Fruit fly (Drosophila melanogaster): Measurements from ENCODE around the gene vari.

vari gene

dm6 chr2L:20760956-20761355, 35.9 kb downstream of the vari start:
- TF ChIP-seq CG32121 (GFP tag; IDR thresholded peaks at IDR 0.05) (no peak), CG15710 (tag; optimal IDR thresholded peaks at IDR 0.05) (no peak), gl (tag; optimal IDR thresholded peaks at IDR 0.05) (no peak), CG9948 (tag; optimal IDR thresholded peaks at IDR 0.05) (no peak), CG10348 (GFP tag; IDR thresholded peaks at IDR 0.05) (no peak), rn (GFP tag; IDR thresholded peaks at IDR 0.05) (no peak), Snoo (tag; optimal IDR thresholded peaks at IDR 0.05) (no peak), Pif1B (GFP tag; optimal IDR thresholded peaks at IDR 0.05) (no peak), D1 (tag; optimal IDR thresholded peaks at IDR 0.05) (no peak), fd96Ca (GFP tag; IDR thresholded peaks at IDR 0.05) (no peak), CG13204 (GFP tag; optimal IDR thresholded peaks at IDR 0.05) (no peak)

dm6 chr2L:20759809-20760485, 36.9 kb downstream of the vari start:
- TF ChIP-seq gl (tag; optimal IDR thresholded peaks at IDR 0.05) (no peak), CG14655 (GFP tag; optimal IDR thresholded peaks at IDR 0.05) (peak; percentile 8), CG17806 (tag; optimal IDR thresholded peaks at IDR 0.05) (peak; percentile 3), CG8159 (tag; optimal IDR thresholded peaks at IDR 0.05) (peak; percentile 16), CG32121 (GFP tag; IDR thresholded peaks at IDR 0.05) (no peak), CG15710 (tag; optimal IDR thresholded peaks at IDR 0.05) (peak; percentile 7), CG8301 (tag; optimal IDR thresholded peaks at IDR 0.05) (peak; percentile 33), Snoo (tag; optimal IDR thresholded peaks at IDR 0.05) (peak; percentile 60)

DNA sequence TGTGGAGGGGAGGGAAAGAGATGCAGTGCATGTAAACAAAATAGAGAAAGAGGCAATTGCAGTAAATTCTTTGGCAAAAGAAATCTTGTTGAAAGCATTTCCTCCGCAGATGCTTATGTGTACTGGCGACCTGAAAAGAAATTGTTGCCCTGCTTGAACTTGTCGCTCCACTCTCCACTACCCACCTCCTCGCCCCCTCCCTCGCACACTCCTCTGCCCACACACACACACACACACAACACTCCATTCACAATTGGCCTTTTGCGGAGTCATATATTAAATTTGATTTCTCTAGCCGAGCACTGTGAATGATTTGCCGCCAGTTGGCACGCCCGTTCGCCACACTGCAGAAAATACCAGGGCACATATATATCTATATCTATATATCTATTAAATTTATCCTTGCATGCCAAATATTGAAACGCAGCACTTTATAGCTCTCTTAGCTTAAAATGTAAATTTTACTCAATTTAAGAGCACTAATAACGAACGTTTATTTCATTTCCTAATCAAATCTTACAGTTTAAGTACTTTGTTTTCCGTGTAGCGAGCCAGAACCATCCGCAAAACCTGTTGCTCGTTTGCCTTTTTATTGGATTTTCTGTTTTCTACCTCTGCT, 37.9 kb downstream of the vari start:
- TF ChIP-seq CG10348 (GFP tag; IDR thresholded peaks at IDR 0.05) (peak; percentile 12; the same call in 1 of the 2 replicates), CG32121 (GFP tag; IDR thresholded peaks at IDR 0.05) (peak; percentile 77), Ets98B (GFP tag; IDR thresholded peaks at IDR 0.05) (peak; percentile 77), D1 (tag; optimal IDR thresholded peaks at IDR 0.05) (peak; percentile 60), CG13204 (GFP tag; optimal IDR thresholded peaks at IDR 0.05) (no peak), CG4496 (GFP tag; IDR thresholded peaks at IDR 0.05) (peak; percentile 90), Pif1A (GFP tag; optimal IDR thresholded peaks at IDR 0.05) (peak; percentile 75), CG9948 (tag; optimal IDR thresholded peaks at IDR 0.05) (peak; percentile 76), CG8159 (tag; optimal IDR thresholded peaks at IDR 0.05) (peak; percentile 74), Snoo (tag; optimal IDR thresholded peaks at IDR 0.05) (peak; percentile 32), CG17806 (tag; optimal IDR thresholded peaks at IDR 0.05) (peak; percentile 77), CG15710 (tag; optimal IDR thresholded peaks at IDR 0.05) (peak; percentile 46), Pif1B (GFP tag; optimal IDR thresholded peaks at IDR 0.05) (peak; percentile 32), EcR (GFP tag; optimal IDR thresholded peaks at IDR 0.05) (no peak), gl (tag; optimal IDR thresholded peaks at IDR 0.05) (no peak), rn (GFP tag; IDR thresholded peaks at IDR 0.05) (peak; percentile 46; the same call in 1 of the 2 replicates), CG14655 (GFP tag; optimal IDR thresholded peaks at IDR 0.05) (peak; percentile 94), CG12605 (GFP tag; IDR thresholded peaks at IDR 0.05) (peak; percentile 75; the same call in 1 of the 2 replicates), CG34367 (tag; optimal IDR thresholded peaks at IDR 0.05) (no peak), fd96Ca (GFP tag; IDR thresholded peaks at IDR 0.05) (peak; percentile 77), CG8301 (tag; optimal IDR thresholded peaks at IDR 0.05) (peak; percentile 93)

DNA sequence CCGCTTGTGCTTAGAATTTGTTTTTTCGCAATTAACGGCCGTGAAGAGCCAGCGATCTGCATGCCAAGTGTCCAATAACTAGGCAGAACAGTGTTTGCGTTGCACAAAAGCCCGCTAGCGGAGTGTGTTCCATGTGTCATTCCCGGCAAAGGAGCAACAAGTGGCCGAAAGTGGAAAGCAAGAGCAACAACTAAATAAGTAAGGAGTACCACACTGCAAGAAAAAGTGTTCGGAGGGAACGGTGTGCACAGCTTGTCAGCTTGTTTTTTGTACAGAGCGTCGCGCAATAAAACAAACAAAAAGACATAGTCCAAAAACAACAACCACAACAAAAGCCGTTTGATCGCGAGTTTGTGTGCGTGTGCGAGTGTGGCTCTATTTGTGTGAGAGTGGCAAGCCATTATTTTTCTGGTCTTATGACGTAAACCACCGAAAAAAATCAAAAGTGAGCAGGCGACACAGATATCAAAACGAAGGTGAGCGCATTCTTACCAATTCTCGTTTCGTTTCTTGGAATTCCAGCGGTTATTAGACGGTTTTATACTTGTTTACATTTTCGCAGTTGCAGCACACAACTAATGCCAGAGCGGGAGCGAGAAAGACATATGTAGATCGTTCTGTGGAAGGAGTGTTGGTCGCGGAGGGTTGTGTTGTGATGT, 38.5 kb downstream of the vari start:
- TF ChIP-seq fd96Ca (GFP tag; IDR thresholded peaks at IDR 0.05) (peak; percentile 74), CG8301 (tag; optimal IDR thresholded peaks at IDR 0.05) (peak; percentile 44), CG4496 (GFP tag; IDR thresholded peaks at IDR 0.05) (peak; percentile 72; the same call in 2 of the 3 replicates), Ets98B (GFP tag; IDR thresholded peaks at IDR 0.05) (peak; percentile 77), CG12605 (GFP tag; IDR thresholded peaks at IDR 0.05) (peak; percentile 67), CG34367 (tag; optimal IDR thresholded peaks at IDR 0.05) (no peak)

DNA sequence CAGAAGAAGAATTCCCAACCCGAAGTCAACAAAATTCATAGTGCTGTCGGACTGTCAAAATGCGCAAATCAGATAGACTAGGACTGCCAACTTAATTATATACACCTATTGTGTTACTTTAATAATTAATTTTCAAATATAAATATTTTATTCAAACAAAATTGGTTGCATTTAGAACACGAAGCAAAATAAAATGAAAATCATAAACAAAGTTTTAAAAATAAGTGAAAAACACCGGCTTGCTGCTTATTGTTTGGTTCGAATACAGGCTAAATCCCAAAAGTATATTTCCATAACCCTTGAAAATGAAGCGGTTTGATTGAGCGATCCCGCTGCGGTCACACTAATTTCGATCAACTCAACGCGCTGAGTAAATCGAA, 39.0 kb downstream of the vari start, which contains the start of the genes Rhau and dia:
Gene Rhau (minus strand): TSS at position 178 of the 380 bp plus-strand sequence.
Gene dia (plus strand): TSS at position 337 of the 380 bp plus-strand sequence.
- no peak for TF ChIP-seq Pif1A (GFP tag; optimal IDR thresholded peaks at IDR 0.05)
- TF ChIP-seq CG14655 (GFP tag; optimal IDR thresholded peaks at IDR 0.05) = no peak
- TF ChIP-seq CG13204 (GFP tag; optimal IDR thresholded peaks at IDR 0.05) = no peak
- TF ChIP-seq Snoo (tag; optimal IDR thresholded peaks at IDR 0.05) = peak; percentile 7

DNA sequence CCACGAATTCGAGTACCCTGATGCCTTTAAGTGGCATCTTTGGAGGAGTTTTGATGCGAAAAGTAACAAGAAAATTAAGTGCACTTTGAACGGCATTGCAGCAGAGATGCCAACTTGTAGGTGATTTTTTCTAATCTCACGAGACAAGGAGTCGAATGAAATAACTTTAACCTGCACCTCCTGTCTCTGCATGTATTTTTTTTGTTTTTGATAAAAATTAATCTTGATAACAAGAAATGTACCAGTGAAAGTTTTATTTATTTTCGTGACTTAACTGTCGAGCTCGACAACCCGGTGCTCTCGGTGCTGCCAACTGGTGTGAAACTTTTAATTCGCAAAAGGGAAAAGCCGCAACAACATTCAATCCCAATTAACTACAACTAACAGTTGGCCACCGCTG, 44.7 kb downstream of the vari start, which contains the start of the genes Amacr and Ns4:
Gene Amacr (minus strand): TSS at position 182 of the 400 bp plus-strand sequence.
Gene Ns4 (plus strand): TSS at position 317 of the 400 bp plus-strand sequence.
- TF ChIP-seq CG4496 (GFP tag; IDR thresholded peaks at IDR 0.05) = peak; percentile 76
- peak; percentile 55 for TF ChIP-seq CG8159 (tag; optimal IDR thresholded peaks at IDR 0.05)
- no peak for TF ChIP-seq EcR (GFP tag; optimal IDR thresholded peaks at IDR 0.05)
- no peak for TF ChIP-seq Pif1B (GFP tag; optimal IDR thresholded peaks at IDR 0.05)
- peak; percentile 44 for TF ChIP-seq CG9948 (tag; optimal IDR thresholded peaks at IDR 0.05)
- TF ChIP-seq CG12605 (GFP tag; IDR thresholded peaks at IDR 0.05) = peak; percentile 52; the same call in 1 of the 2 replicates
- no peak; the same call in 1 of the 2 replicates for TF ChIP-seq rn (GFP tag; IDR thresholded peaks at IDR 0.05)
- TF ChIP-seq CG34367 (tag; optimal IDR thresholded peaks at IDR 0.05) = peak; percentile 37
- TF ChIP-seq D1 (tag; optimal IDR thresholded peaks at IDR 0.05) = no peak
- no peak for TF ChIP-seq Pif1A (GFP tag; optimal IDR thresholded peaks at IDR 0.05)
- peak; percentile 71 for TF ChIP-seq CG32121 (GFP tag; IDR thresholded peaks at IDR 0.05)
- no peak for TF ChIP-seq CG14655 (GFP tag; optimal IDR thresholded peaks at IDR 0.05)
- peak; percentile 80 for TF ChIP-seq fd96Ca (GFP tag; IDR thresholded peaks at IDR 0.05)
- peak; percentile 60 for TF ChIP-seq CG8301 (tag; optimal IDR thresholded peaks at IDR 0.05)
- peak; percentile 45 for TF ChIP-seq CG17806 (tag; optimal IDR thresholded peaks at IDR 0.05)
- no peak for TF ChIP-seq CG10348 (GFP tag; IDR thresholded peaks at IDR 0.05)
- peak; percentile 52 for TF ChIP-seq gl (tag; optimal IDR thresholded peaks at IDR 0.05)
- TF ChIP-seq CG15710 (tag; optimal IDR thresholded peaks at IDR 0.05) = peak; percentile 61
- TF ChIP-seq Ets98B (GFP tag; IDR thresholded peaks at IDR 0.05) = peak; percentile 65
- no peak for TF ChIP-seq CG13204 (GFP tag; optimal IDR thresholded peaks at IDR 0.05)
- peak; percentile 71 for TF ChIP-seq Snoo (tag; optimal IDR thresholded peaks at IDR 0.05)

Data from whole organism, pupa.